ENCODE assay signal across 1 fruit fly cellular context in the genomic region with DNA sequence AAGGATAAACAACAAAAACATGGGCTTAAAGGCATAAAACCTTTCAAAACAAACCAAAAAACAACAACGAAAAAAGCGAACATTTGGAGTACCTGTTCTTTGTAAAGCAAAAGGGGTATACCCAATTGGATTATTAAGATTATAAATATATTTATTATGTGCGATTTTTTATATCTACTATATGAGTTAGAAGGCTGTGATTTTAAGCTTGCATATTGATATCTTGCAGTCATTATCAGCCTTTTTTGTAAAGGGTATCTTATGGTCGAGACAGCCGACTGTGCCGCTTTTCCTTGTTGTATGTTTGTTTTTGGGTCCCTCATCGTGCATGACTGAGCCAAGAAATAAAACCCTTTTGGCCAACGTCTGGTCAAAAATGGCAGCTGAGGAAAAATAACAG.
A peak's percentile ranks its signal among the peaks of the same experiment; 100 is the strongest.
TF ChIP-seq lines count a peak whose summit lies in the region.

No protein-coding gene starts in this region.

TF ChIP-seq in whole organism, embryonic, 481 proteins besides CTCF, POLR2A, EP300 and RAD21 (continued from another document and continues in another):
- no peak for TF ChIP-seq Ets65A (GFP tag; lab: Kevin White, UChicago)
- no peak for TF ChIP-seq fu2 (GFP tag; optimal IDR thresholded peaks at IDR 0.05; lab: Kevin White, UChicago)
- TF ChIP-seq CG17802 (tag; optimal IDR thresholded peaks at IDR 0.05; lab: Kevin White, UChicago) = no peak
- TF ChIP-seq CG4707 (GFP tag; optimal IDR thresholded peaks at IDR 0.05; lab: Kevin White, UChicago) = no peak
- TF ChIP-seq abd-A (tag; optimal IDR thresholded peaks at IDR 0.05; lab: Kevin White, UChicago) = no peak
- no peak for TF ChIP-seq CG9876 (GFP tag; optimal IDR thresholded peaks at IDR 0.05; lab: Kevin White, UChicago)
- TF ChIP-seq CG2889 (GFP tag; IDR thresholded peaks at IDR 0.05; lab: Robert Waterston, UW) = no peak
- no peak for TF ChIP-seq zf30C (GFP tag; optimal IDR thresholded peaks at IDR 0.05; lab: Kevin White, UChicago)
- TF ChIP-seq Scr (GFP tag; IDR thresholded peaks at IDR 0.05; lab: Robert Waterston, UW; ENCODE audit: partially characterized antibody) = no peak
- TF ChIP-seq CG31224 (GFP tag; IDR thresholded peaks at IDR 0.05; lab: Robert Waterston, UW) = peak; percentile 29; the same call in 1 of the 2 replicates
- no peak for TF ChIP-seq CG11723 (GFP tag; optimal IDR thresholded peaks at IDR 0.05; lab: Kevin White, UChicago)
- no peak for TF ChIP-seq CG6791 (GFP tag; IDR thresholded peaks at IDR 0.05; lab: Robert Waterston, UW; ENCODE audit: partially characterized antibody)
- TF ChIP-seq gfzf (GFP tag; optimal IDR thresholded peaks at IDR 0.05; lab: Kevin White, UChicago) = no peak
- no peak for TF ChIP-seq pan (optimal IDR thresholded peaks at IDR 0.05; lab: Kevin White, UChicago)
- TF ChIP-seq pan (GFP tag; optimal IDR thresholded peaks at IDR 0.05 in 1 of 2, IDR thresholded peaks at IDR 0.05 in 1 of 2) = peak in 1 of 2 experiments; percentile 57
- 0 out of 3 replicates have a peak, but pooled peaks have one; percentile 30 for TF ChIP-seq CG7357 (GFP tag; IDR thresholded peaks at IDR 0.05; lab: Robert Waterston, UW)
- TF ChIP-seq ewg (GFP tag; optimal IDR thresholded peaks at IDR 0.05; lab: Kevin White, UChicago) = no peak
- no peak for TF ChIP-seq NFAT (GFP tag; IDR thresholded peaks at IDR 0.05; lab: Robert Waterston, UW)
- TF ChIP-seq CG2202 (tag; optimal IDR thresholded peaks at IDR 0.05; lab: Kevin White, UChicago) = no peak
- peak; percentile 18 for TF ChIP-seq CG12391 (tag; optimal IDR thresholded peaks at IDR 0.05; lab: Kevin White, UChicago)
- TF ChIP-seq Hmx (GFP tag; optimal IDR thresholded peaks at IDR 0.05; lab: Kevin White, UChicago) = no peak
- no peak for TF ChIP-seq crc (GFP tag; optimal IDR thresholded peaks at IDR 0.05; lab: Kevin White, UChicago)
- TF ChIP-seq CG3726 (GFP tag; IDR thresholded peaks at IDR 0.05; lab: Robert Waterston, UW) = no peak
- TF ChIP-seq Pdp1 (GFP tag; optimal IDR thresholded peaks at IDR 0.05; lab: Kevin White, UChicago) = peak in 1 of 2 experiments; percentile 18
- no peak for TF ChIP-seq Sin3A (optimal IDR thresholded peaks at IDR 0.05; lab: Kevin White, UChicago)
- no peak for TF ChIP-seq emc (GFP tag; optimal IDR thresholded peaks at IDR 0.05; lab: Kevin White, UChicago)
- TF ChIP-seq CG16863 (GFP tag; optimal IDR thresholded peaks at IDR 0.05; lab: Kevin White, UChicago) = no peak
- no peak for TF ChIP-seq Taf1 (GFP tag; IDR thresholded peaks at IDR 0.05; lab: Robert Waterston, UW)
- no peak for TF ChIP-seq CG2129 (GFP tag; IDR thresholded peaks at IDR 0.05; lab: Robert Waterston, UW; ENCODE audit: partially characterized antibody)
- peak; percentile 48 for TF ChIP-seq CG18262 (tag; optimal IDR thresholded peaks at IDR 0.05; lab: Kevin White, UChicago)
- no peak for TF ChIP-seq CG15479 (GFP tag; optimal IDR thresholded peaks at IDR 0.05; lab: Kevin White, UChicago)
- peak; percentile 0 for TF ChIP-seq CG12071 (GFP tag; optimal IDR thresholded peaks at IDR 0.05; lab: Kevin White, UChicago)
- no peak for TF ChIP-seq CG16779 (GFP tag; IDR thresholded peaks at IDR 0.05; lab: Robert Waterston, UW)
- TF ChIP-seq caup (GFP tag; optimal IDR thresholded peaks at IDR 0.05; lab: Kevin White, UChicago; ENCODE audit: severe bottlenecking) = peak; percentile 49
- TF ChIP-seq toy (GFP tag; IDR thresholded peaks at IDR 0.05; lab: Robert Waterston, UW) = no peak
- TF ChIP-seq Antp (GFP tag; optimal IDR thresholded peaks at IDR 0.05; lab: Kevin White, UChicago) = no peak
- TF ChIP-seq gce (GFP tag; IDR thresholded peaks at IDR 0.05; lab: Robert Waterston, UW) = no peak
- no peak for TF ChIP-seq HLH54F (GFP tag; optimal IDR thresholded peaks at IDR 0.05; lab: Kevin White, UChicago)
- peak; percentile 51 for TF ChIP-seq CG6689 (GFP tag; IDR thresholded peaks at IDR 0.05; lab: Robert Waterston, UW)
- TF ChIP-seq fru (optimal IDR thresholded peaks at IDR 0.05; lab: Kevin White, UChicago) = no peak
- peak; percentile 62; the same call in 1 of the 2 replicates for TF ChIP-seq ara (GFP tag; IDR thresholded peaks at IDR 0.05; lab: Robert Waterston, UW)
- TF ChIP-seq ato (GFP tag; IDR thresholded peaks at IDR 0.05; lab: Robert Waterston, UW; ENCODE audit: partially characterized antibody) = no peak
- TF ChIP-seq unpg (GFP tag; optimal IDR thresholded peaks at IDR 0.05; lab: Kevin White, UChicago) = peak; percentile 42
- TF ChIP-seq CG43689 (GFP tag; IDR thresholded peaks at IDR 0.05; lab: Robert Waterston, UW) = no peak
- TF ChIP-seq CG34224 (GFP tag; IDR thresholded peaks at IDR 0.05; lab: Robert Waterston, UW; ENCODE audit: partially characterized antibody) = no peak
- peak; percentile 44 for TF ChIP-seq CG7839 (tag; optimal IDR thresholded peaks at IDR 0.05; lab: Kevin White, UChicago)
- 0 out of 3 replicates have a peak, but pooled peaks have one; percentile 30 for TF ChIP-seq Optix (GFP tag; IDR thresholded peaks at IDR 0.05; lab: Robert Waterston, UW)
- TF ChIP-seq dan (GFP tag; IDR thresholded peaks at IDR 0.05; lab: Robert Waterston, UW) = no peak
- TF ChIP-seq oc (tag; optimal IDR thresholded peaks at IDR 0.05; lab: Kevin White, UChicago) = no peak
- TF ChIP-seq Rfx (GFP tag; IDR thresholded peaks at IDR 0.05; lab: Robert Waterston, UW) = peak; percentile 64
- peak; percentile 54; the same call in 2 of the 3 replicates for TF ChIP-seq Dbx (GFP tag; IDR thresholded peaks at IDR 0.05; lab: Robert Waterston, UW)
- TF ChIP-seq jing (GFP tag; optimal IDR thresholded peaks at IDR 0.05; lab: Kevin White, UChicago) = no peak
- peak; percentile 66 for TF ChIP-seq CG4424 (GFP tag; optimal IDR thresholded peaks at IDR 0.05; lab: Kevin White, UChicago)
- peak; percentile 41; the same call in 1 of the 2 replicates for TF ChIP-seq seq (GFP tag; IDR thresholded peaks at IDR 0.05; lab: Robert Waterston, UW)
- TF ChIP-seq CG1832 (GFP tag; optimal IDR thresholded peaks at IDR 0.05; lab: Kevin White, UChicago) = no peak
- no peak for TF ChIP-seq vnd (GFP tag; IDR thresholded peaks at IDR 0.05; lab: Robert Waterston, UW; ENCODE audit: partially characterized antibody)
- no peak for TF ChIP-seq slou (GFP tag; optimal IDR thresholded peaks at IDR 0.05; lab: Kevin White, UChicago)
- no peak for TF ChIP-seq ro (GFP tag; IDR thresholded peaks at IDR 0.05; lab: Robert Waterston, UW)
- no peak for TF ChIP-seq Dp (GFP tag; optimal IDR thresholded peaks at IDR 0.05; lab: Kevin White, UChicago)
- no peak for TF ChIP-seq CG6854 (GFP tag; optimal IDR thresholded peaks at IDR 0.05; lab: Kevin White, UChicago)
- peak; percentile 59 for TF ChIP-seq Meics (GFP tag; optimal IDR thresholded peaks at IDR 0.05; lab: Kevin White, UChicago)
- no peak for TF ChIP-seq Awh (GFP tag; IDR thresholded peaks at IDR 0.05; lab: Robert Waterston, UW)
- no peak for TF ChIP-seq pb (GFP tag; optimal IDR thresholded peaks at IDR 0.05; lab: Kevin White, UChicago)
- TF ChIP-seq CG11560 (tag; IDR thresholded peaks at IDR 0.05; lab: Robert Waterston, UW) = no peak
- TF ChIP-seq CG32772 (GFP tag; IDR thresholded peaks at IDR 0.05; lab: Robert Waterston, UW) = peak; percentile 24; the same call in 1 of the 2 replicates
- peak; percentile 34 for TF ChIP-seq CG7556 (GFP tag; optimal IDR thresholded peaks at IDR 0.05; lab: Kevin White, UChicago)
- TF ChIP-seq CG7963 (GFP tag; IDR thresholded peaks at IDR 0.05; lab: Robert Waterston, UW; ENCODE audit: partially characterized antibody) = no peak
- TF ChIP-seq CG9727 (GFP tag; optimal IDR thresholded peaks at IDR 0.05; lab: Kevin White, UChicago) = peak; percentile 54
- TF ChIP-seq usp (GFP tag; optimal IDR thresholded peaks at IDR 0.05; lab: Kevin White, UChicago) = no peak
- TF ChIP-seq insv (GFP tag; optimal IDR thresholded peaks at IDR 0.05; lab: Kevin White, UChicago) = no peak
- peak; percentile 37; the same call in 1 of the 2 replicates for TF ChIP-seq CG1024 (GFP tag; IDR thresholded peaks at IDR 0.05; lab: Robert Waterston, UW)
- TF ChIP-seq gt (GFP tag; IDR thresholded peaks at IDR 0.05; lab: Robert Waterston, UW) = no peak
- no peak for TF ChIP-seq CG31365 (tag; optimal IDR thresholded peaks at IDR 0.05; lab: Kevin White, UChicago)
- TF ChIP-seq vfl (GFP tag; optimal IDR thresholded peaks at IDR 0.05; lab: Kevin White, UChicago) = no peak
- TF ChIP-seq CG15514 (GFP tag; optimal IDR thresholded peaks at IDR 0.05; lab: Kevin White, UChicago) = peak; percentile 22
- TF ChIP-seq Nf-YB (GFP tag; optimal IDR thresholded peaks at IDR 0.05; lab: Kevin White, UChicago) = no peak
- TF ChIP-seq schlank (tag; optimal IDR thresholded peaks at IDR 0.05; lab: Kevin White, UChicago) = no peak
- peak; percentile 63 for TF ChIP-seq CG10979 (tag; optimal IDR thresholded peaks at IDR 0.05; lab: Kevin White, UChicago)
- no peak for TF ChIP-seq CG8359 (GFP tag; optimal IDR thresholded peaks at IDR 0.05; lab: Kevin White, UChicago; ENCODE audit: borderline replicate concordance)
- no peak for TF ChIP-seq fd102C (GFP tag; optimal IDR thresholded peaks at IDR 0.05; lab: Kevin White, UChicago)
- peak; percentile 17 for TF ChIP-seq CG10654 (GFP tag; optimal IDR thresholded peaks at IDR 0.05; lab: Kevin White, UChicago)
- no peak for TF ChIP-seq CG13287 (GFP tag; IDR thresholded peaks at IDR 0.05; lab: Robert Waterston, UW; ENCODE audit: partially characterized antibody)
- no peak for TF ChIP-seq CG30020 (tag; optimal IDR thresholded peaks at IDR 0.05; lab: Kevin White, UChicago)
- TF ChIP-seq jumu (GFP tag; optimal IDR thresholded peaks at IDR 0.05; lab: Kevin White, UChicago) = no peak
- no peak for TF ChIP-seq disco-r (GFP tag; optimal IDR thresholded peaks at IDR 0.05; lab: Kevin White, UChicago)
- TF ChIP-seq Gug (GFP tag; IDR thresholded peaks at IDR 0.05; lab: Robert Waterston, UW) = 0 out of 4 replicates have a peak, but pooled peaks have one; percentile 25
- peak; percentile 11 for TF ChIP-seq org-1 (GFP tag; optimal IDR thresholded peaks at IDR 0.05; lab: Kevin White, UChicago)
- TF ChIP-seq CG6254 (GFP tag; optimal IDR thresholded peaks at IDR 0.05; lab: Kevin White, UChicago) = peak; percentile 28
- no peak for TF ChIP-seq CG4282 (GFP tag; optimal IDR thresholded peaks at IDR 0.05; lab: Kevin White, UChicago)
- peak; percentile 11 for TF ChIP-seq CG1233 (GFP tag; optimal IDR thresholded peaks at IDR 0.05; lab: Kevin White, UChicago)
- no peak for TF ChIP-seq trem (tag; optimal IDR thresholded peaks at IDR 0.05; lab: Kevin White, UChicago)
- no peak for TF ChIP-seq CG13894 (tag; optimal IDR thresholded peaks at IDR 0.05; lab: Kevin White, UChicago)
- no peak; the same call in 1 of the 2 replicates for TF ChIP-seq sob (GFP tag; IDR thresholded peaks at IDR 0.05; lab: Robert Waterston, UW)
- TF ChIP-seq CG6272 (GFP tag; IDR thresholded peaks at IDR 0.05; lab: Robert Waterston, UW) = 0 out of 2 replicates have a peak, but pooled peaks have one; percentile 15
- no peak for TF ChIP-seq pnt (GFP tag; optimal IDR thresholded peaks at IDR 0.05; lab: Kevin White, UChicago)
- TF ChIP-seq Hand (GFP tag; optimal IDR thresholded peaks at IDR 0.05; lab: Kevin White, UChicago) = no peak
- TF ChIP-seq trh (GFP tag; optimal IDR thresholded peaks at IDR 0.05; lab: Kevin White, UChicago) = no peak
- TF ChIP-seq Nf-YA (GFP tag; IDR thresholded peaks at IDR 0.05; lab: Robert Waterston, UW) = peak; percentile 63; the same call in 1 of the 2 replicates
- no peak for TF ChIP-seq cad (GFP tag; optimal IDR thresholded peaks at IDR 0.05; lab: Kevin White, UChicago)
- no peak for TF ChIP-seq Chrac-16 (GFP tag; optimal IDR thresholded peaks at IDR 0.05; lab: Kevin White, UChicago)
- TF ChIP-seq Fer1 (GFP tag; optimal IDR thresholded peaks at IDR 0.05; lab: Kevin White, UChicago) = peak; percentile 49
- peak; percentile 2 for TF ChIP-seq Xbp1 (GFP tag; optimal IDR thresholded peaks at IDR 0.05; lab: Kevin White, UChicago)
- TF ChIP-seq CG18619 (GFP tag; optimal IDR thresholded peaks at IDR 0.05; lab: Kevin White, UChicago) = no peak
- TF ChIP-seq Mad (GFP tag; optimal IDR thresholded peaks at IDR 0.05; lab: Kevin White, UChicago) = no peak
- peak; percentile 13 for TF ChIP-seq nmo (GFP tag; optimal IDR thresholded peaks at IDR 0.05; lab: Kevin White, UChicago)
- no peak for TF ChIP-seq Hey (tag; optimal IDR thresholded peaks at IDR 0.05; lab: Kevin White, UChicago)
- TF ChIP-seq Gsc (GFP tag; IDR thresholded peaks at IDR 0.05; lab: Robert Waterston, UW) = no peak
- TF ChIP-seq HmgD (GFP tag; optimal IDR thresholded peaks at IDR 0.05; lab: Kevin White, UChicago) = no peak
- no peak for TF ChIP-seq corto (GFP tag; optimal IDR thresholded peaks at IDR 0.05; lab: Kevin White, UChicago)
- no peak for TF ChIP-seq CG8478 (optimal IDR thresholded peaks at IDR 0.05; lab: Kevin White, UChicago)
- 0 out of 2 replicates have a peak, but pooled peaks have one; percentile 23 for TF ChIP-seq Doc2 (GFP tag; IDR thresholded peaks at IDR 0.05; lab: Robert Waterston, UW)
- no peak for TF ChIP-seq YL-1 (GFP tag; optimal IDR thresholded peaks at IDR 0.05; lab: Kevin White, UChicago)
- peak; percentile 62 for TF ChIP-seq vvl (GFP tag; IDR thresholded peaks at IDR 0.05; lab: Robert Waterston, UW)
- no peak for TF ChIP-seq D (optimal IDR thresholded peaks at IDR 0.05; lab: Kevin White, UChicago)
- peak; percentile 15 for TF ChIP-seq D (GFP tag; optimal IDR thresholded peaks at IDR 0.05; lab: Kevin White, UChicago)
- TF ChIP-seq hb (GFP tag; IDR thresholded peaks at IDR 0.05; lab: Robert Waterston, UW; ENCODE audit: partially characterized antibody) = no peak
- TF ChIP-seq ken (GFP tag; IDR thresholded peaks at IDR 0.05; lab: Robert Waterston, UW) = peak; percentile 46; the same call in 1 of the 3 replicates
- TF ChIP-seq prd (optimal IDR thresholded peaks at IDR 0.05; lab: Kevin White, UChicago) = no peak
- peak; percentile 83 for TF ChIP-seq prd (GFP tag; IDR thresholded peaks at IDR 0.05; lab: Robert Waterston, UW)
- TF ChIP-seq CG2712 (tag; optimal IDR thresholded peaks at IDR 0.05; lab: Kevin White, UChicago) = peak; percentile 67
- no peak for TF ChIP-seq grn (GFP tag; optimal IDR thresholded peaks at IDR 0.05; lab: Kevin White, UChicago)
- no peak for TF ChIP-seq CG1529 (GFP tag; optimal IDR thresholded peaks at IDR 0.05; lab: Kevin White, UChicago)
- TF ChIP-seq CG10366 (GFP tag; IDR thresholded peaks at IDR 0.05; lab: Robert Waterston, UW) = peak; percentile 22; the same call in 1 of the 2 replicates
- no peak for TF ChIP-seq kay (GFP tag; optimal IDR thresholded peaks at IDR 0.05; lab: Kevin White, UChicago)
- TF ChIP-seq HLH3B (GFP tag; IDR thresholded peaks at IDR 0.05; lab: Robert Waterston, UW) = peak; percentile 56; the same call in 1 of the 2 replicates
- peak; percentile 49 for TF ChIP-seq lmd (GFP tag; IDR thresholded peaks at IDR 0.05; lab: Robert Waterston, UW)
- peak; percentile 14 for TF ChIP-seq CG6654 (GFP tag; optimal IDR thresholded peaks at IDR 0.05; lab: Kevin White, UChicago)
- TF ChIP-seq CoRest (tag; optimal IDR thresholded peaks at IDR 0.05; lab: Kevin White, UChicago) = peak; percentile 17
